Worm (Caenorhabditis elegans) whole organism, mixed stage, embryonic: ENCODE measurements around the gene ZK622.1.

ENCODE experiments used
- M03D4.4 ChIP-seq: sonication (generic microtip); optimal IDR thresholded peaks from 2 replicates; lab custom pipeline; 2017; ENCODE audit warnings: mild to moderate bottlenecking, missing genetic modification characterization, missing compliant biosample characterization
- bed-3 ChIP-seq: fragments of 200-800 bp; sonication (Bioruptor generic); optimal IDR thresholded peaks from 3 replicates; lab custom pipeline; 2018; ENCODE audit warnings: mild to moderate bottlenecking, missing genetic modification characterization, moderate library complexity, missing compliant biosample characterization
- blmp-1 ChIP-seq: fragments of 150-350 bp; optimal IDR thresholded peaks from 2 replicates; lab custom pipeline; 2014; ENCODE audit warnings: missing biosample characterization, missing genetic modification characterization
- ceh-39 ChIP-seq: fragments of 150-350 bp; optimal IDR thresholded peaks from 2 replicates; lab custom pipeline; 2014; ENCODE audit warnings: missing biosample characterization, missing genetic modification characterization
- ceh-43 ChIP-seq: fragments of 200-800 bp; sonication (Bioruptor generic); optimal IDR thresholded peaks from 2 replicates; lab custom pipeline; 2018; ENCODE audit warnings: mild to moderate bottlenecking, missing genetic modification characterization, moderate library complexity, missing compliant biosample characterization
- ceh-83 ChIP-seq: fragments of 200-800 bp; sonication (Bioruptor generic); optimal IDR thresholded peaks from 2 replicates; lab custom pipeline; 2018; ENCODE audit warnings: mild to moderate bottlenecking, missing genetic modification characterization, missing compliant biosample characterization
- ces-1 ChIP-seq: fragments of 150-350 bp; optimal IDR thresholded peaks from 2 replicates; lab custom pipeline; 2014; ENCODE audit warnings: missing biosample characterization, missing genetic modification reagents, missing genetic modification characterization
- cnd-1 ChIP-seq: fragments of 200-800 bp; sonication (Bioruptor generic); optimal IDR thresholded peaks from 2 replicates; lab custom pipeline; 2018; ENCODE audit warnings: mild to moderate bottlenecking, missing genetic modification characterization, missing compliant biosample characterization
- drap-1 ChIP-seq: fragments of 200-800 bp; sonication (Bioruptor generic); optimal IDR thresholded peaks from 3 replicates; lab custom pipeline; 2018; ENCODE audit warnings: mild to moderate bottlenecking, missing genetic modification characterization, missing compliant biosample characterization
- elt-1 ChIP-seq: sonication (generic microtip); optimal IDR thresholded peaks from 2 replicates; lab custom pipeline; 2017; ENCODE audit warnings: missing genetic modification characterization, mild to moderate bottlenecking, missing compliant biosample characterization, antibody characterized with exemption, moderate library complexity, borderline replicate concordance; ENCODE audit not compliant: insufficient read depth
- elt-3 ChIP-seq: fragments of 150-350 bp; optimal IDR thresholded peaks from 2 replicates; lab custom pipeline; 2014; ENCODE audit warnings: missing biosample characterization, missing genetic modification characterization
- flh-1 ChIP-seq: fragments of 200-800 bp; sonication (Bioruptor generic); optimal IDR thresholded peaks from 2 replicates; lab custom pipeline; 2018; ENCODE audit warnings: mild to moderate bottlenecking, missing genetic modification characterization, moderate library complexity, missing compliant biosample characterization
- ham-2 ChIP-seq: fragments of 200-800 bp; sonication (Bioruptor generic); optimal IDR thresholded peaks from 2 replicates; lab custom pipeline; 2018; ENCODE audit warnings: mild to moderate bottlenecking, missing genetic modification characterization, missing compliant biosample characterization
- hlh-1 ChIP-seq: fragments of 150-350 bp; optimal IDR thresholded peaks from 2 replicates; lab custom pipeline; 2014; ENCODE audit warnings: missing biosample characterization, missing genetic modification reagents, missing genetic modification characterization
- lin-13 ChIP-seq: fragments of 150-350 bp; optimal IDR thresholded peaks from 2 replicates; lab custom pipeline; 2014; ENCODE audit warnings: missing biosample characterization, missing genetic modification characterization
- lsy-2 ChIP-seq: fragments of 150-350 bp; optimal IDR thresholded peaks from 2 replicates; lab custom pipeline; 2014; ENCODE audit warnings: missing biosample characterization, missing genetic modification characterization
- mab-5 ChIP-seq: fragments of 150-350 bp; optimal IDR thresholded peaks from 2 replicates; lab custom pipeline; 2014; ENCODE audit warnings: missing biosample characterization, missing genetic modification characterization
- mep-1 ChIP-seq: fragments of 150-350 bp; optimal IDR thresholded peaks from 2 replicates; lab custom pipeline; 2017; ENCODE audit warnings: missing biosample characterization, missing genetic modification reagents, missing genetic modification characterization, inconsistent platforms
- nhr-12 ChIP-seq: fragments of 150-350 bp; optimal IDR thresholded peaks from 2 replicates; lab custom pipeline; 2014; ENCODE audit warnings: missing biosample characterization, missing genetic modification characterization
- nhr-2 ChIP-seq: fragments of 150-350 bp; optimal IDR thresholded peaks from 2 replicates; lab custom pipeline; 2014; ENCODE audit warnings: missing biosample characterization, missing genetic modification characterization
- nhr-237 ChIP-seq: fragments of 150-350 bp; optimal IDR thresholded peaks from 2 replicates; lab custom pipeline; 2014; ENCODE audit warnings: missing biosample characterization, missing genetic modification characterization
- nhr-28 ChIP-seq: fragments of 150-350 bp; optimal IDR thresholded peaks from 2 replicates; lab custom pipeline; 2014; ENCODE audit warnings: missing biosample characterization, missing genetic modification characterization
- nhr-76 ChIP-seq: sonication (generic microtip); optimal IDR thresholded peaks from 2 replicates; lab custom pipeline; 2017; ENCODE audit warnings: missing biosample characterization, missing genetic modification characterization
- pha-4 ChIP-seq: fragments of 150-350 bp; optimal IDR thresholded peaks from 2 replicates; lab custom pipeline; 2018; ENCODE audit warnings: missing biosample characterization, missing genetic modification reagents, missing genetic modification characterization
- sem-2 ChIP-seq: fragments of 200-800 bp; sonication (Bioruptor generic); optimal IDR thresholded peaks from 2 replicates; lab custom pipeline; 2018; ENCODE audit warnings: mild to moderate bottlenecking, missing genetic modification characterization, missing compliant biosample characterization
- snpc-4 ChIP-seq: fragments of 150-350 bp; optimal IDR thresholded peaks from 2 replicates; lab custom pipeline; 2014; ENCODE audit warnings: missing biosample characterization, missing genetic modification characterization
- sptf-1 ChIP-seq: sonication (generic microtip); optimal IDR thresholded peaks from 2 replicates; lab custom pipeline; 2017; ENCODE audit warnings: mild to moderate bottlenecking, missing genetic modification characterization, moderate library complexity, missing compliant biosample characterization
- tbx-8 ChIP-seq: fragments of 200-800 bp; sonication (Bioruptor generic); optimal IDR thresholded peaks from 2 replicates; lab custom pipeline; 2018; ENCODE audit warnings: mild to moderate bottlenecking, missing genetic modification characterization, moderate library complexity, missing compliant biosample characterization
- unc-120 ChIP-seq: sonication (generic microtip); optimal IDR thresholded peaks from 2 replicates; lab custom pipeline; 2017; ENCODE audit warnings: missing genetic modification characterization, missing compliant biosample characterization; ENCODE audit not compliant: poor library complexity, severe bottlenecking
- unc-39 ChIP-seq: fragments of 150-350 bp; optimal IDR thresholded peaks from 2 replicates; lab custom pipeline; 2014; ENCODE audit warnings: missing biosample characterization, missing genetic modification characterization
- unc-62 ChIP-seq: fragments of 150-350 bp; optimal IDR thresholded peaks from 2 replicates; lab custom pipeline; 2014; ENCODE audit warnings: missing biosample characterization, missing genetic modification reagents, missing genetic modification characterization
- zip-8 ChIP-seq: fragments of 150-350 bp; optimal IDR thresholded peaks from 2 replicates; lab custom pipeline; 2014; ENCODE audit warnings: missing biosample characterization, missing genetic modification characterization
- ztf-11 ChIP-seq: fragments of 150-350 bp; optimal IDR thresholded peaks from 2 replicates; lab custom pipeline; 2014; ENCODE audit warnings: missing biosample characterization, missing genetic modification characterization

The ZK622.1 gene

DNA sequence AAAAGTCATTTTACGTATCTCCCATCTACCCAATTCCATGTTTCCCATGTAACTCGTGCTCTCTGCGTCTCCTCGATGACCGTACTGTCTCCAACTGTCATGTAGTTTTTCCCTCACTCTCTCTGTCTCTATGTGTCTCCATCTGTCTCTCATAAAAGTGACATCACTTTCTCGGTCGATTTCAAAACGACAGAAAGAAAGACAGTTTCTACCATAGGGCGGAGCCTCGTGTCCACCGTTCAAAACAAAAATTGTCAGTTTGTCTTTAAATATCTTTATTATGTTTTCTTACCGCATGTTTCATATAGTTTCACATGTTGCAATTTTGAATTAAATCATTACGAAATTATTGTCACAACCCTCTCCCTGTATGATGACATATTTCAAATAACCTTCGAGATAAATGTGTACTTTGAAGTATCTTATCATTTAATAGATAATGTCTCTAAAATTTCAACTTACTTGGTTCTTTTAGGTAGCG, 36.6 kb downstream of the ZK622.1 start:
- no peak for TF ChIP-seq unc-39 (tag; lab: Kevin White, UChicago)
- TF ChIP-seq unc-62 (GFP tag; lab: Kevin White, UChicago) = peak; percentile 92
- no peak for TF ChIP-seq mab-5 (tag; lab: Kevin White, UChicago)
- TF ChIP-seq nhr-76 = no peak
- no peak for TF ChIP-seq ceh-43 (GFP tag; lab: Kevin White, UChicago)
- no peak for TF ChIP-seq blmp-1 (tag; lab: Kevin White, UChicago)
- no peak for TF ChIP-seq unc-120 (tag; lab: Kevin White, UChicago)
- TF ChIP-seq sptf-1 (tag; lab: Kevin White, UChicago) = no peak
- TF ChIP-seq zip-8 (tag; lab: Kevin White, UChicago) = no peak
- no peak for TF ChIP-seq nhr-28 (tag; lab: Kevin White, UChicago)
- peak; percentile 52 for TF ChIP-seq ces-1
- TF ChIP-seq nhr-12 (tag; lab: Kevin White, UChicago) = no peak
- TF ChIP-seq mep-1 (tag; lab: Kevin White, UChicago) = peak; percentile 6
- TF ChIP-seq pha-4 (tag; lab: Kevin White, UChicago) = peak; percentile 24
- TF ChIP-seq nhr-2 (tag; lab: Kevin White, UChicago) = peak; percentile 22
- no peak for TF ChIP-seq lsy-2 (tag; lab: Kevin White, UChicago)
- no peak for TF ChIP-seq drap-1 (GFP tag; lab: Kevin White, UChicago)
- no peak for TF ChIP-seq elt-1 (tag; lab: Kevin White, UChicago)
- no peak for TF ChIP-seq flh-1 (GFP tag; lab: Kevin White, UChicago)
- no peak for TF ChIP-seq cnd-1 (tag; lab: Kevin White, UChicago)
- no peak for TF ChIP-seq ham-2 (GFP tag; lab: Kevin White, UChicago)
- peak; percentile 68 for TF ChIP-seq nhr-237
- no peak for TF ChIP-seq elt-3 (tag; lab: Kevin White, UChicago)
- no peak for TF ChIP-seq snpc-4
- TF ChIP-seq ztf-11 (tag; lab: Kevin White, UChicago) = no peak
- no peak for TF ChIP-seq lin-13 (tag; lab: Kevin White, UChicago)
- TF ChIP-seq ceh-83 (GFP tag; lab: Kevin White, UChicago) = no peak
- TF ChIP-seq bed-3 (GFP tag; lab: Kevin White, UChicago) = no peak
- TF ChIP-seq ceh-39 (tag; lab: Kevin White, UChicago) = peak; percentile 22
- TF ChIP-seq tbx-8 (GFP tag; lab: Kevin White, UChicago) = no peak
- no peak for TF ChIP-seq M03D4.4 (tag; lab: Kevin White, UChicago)
- TF ChIP-seq sem-2 (GFP tag; lab: Kevin White, UChicago) = no peak
- TF ChIP-seq hlh-1 (tag; lab: Kevin White, UChicago) = no peak
- TF ChIP-seq, all 35 proteins: peak for 7

DNA sequence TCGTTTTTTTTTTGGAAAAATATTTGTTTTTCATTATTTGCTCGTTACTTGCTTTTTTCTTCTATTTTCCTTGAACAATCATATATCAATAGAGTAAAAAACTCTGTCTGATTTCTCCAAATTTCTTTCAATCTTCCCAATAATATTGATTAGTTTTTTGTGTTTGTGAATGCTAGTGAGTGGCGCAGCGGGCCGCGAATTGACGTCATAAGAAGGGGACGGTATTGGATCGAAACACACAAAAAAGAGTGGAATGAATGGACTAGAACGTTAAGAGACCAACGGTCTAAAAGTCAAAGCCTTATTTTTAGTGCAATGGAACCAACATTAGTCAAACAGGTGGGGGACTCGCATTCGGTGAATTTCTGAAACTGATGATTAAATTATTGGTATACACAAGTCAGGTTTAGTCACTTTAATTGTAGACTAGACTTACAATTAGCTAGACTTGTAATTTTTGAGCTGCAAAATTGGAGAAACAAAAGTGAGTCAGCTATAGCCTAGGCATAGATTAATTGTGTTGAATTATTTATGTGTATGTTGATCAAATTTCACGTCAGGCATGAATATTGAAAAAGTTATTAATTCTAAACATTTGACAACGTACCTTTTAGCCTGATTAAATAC, 38.2 kb downstream of the ZK622.1 start:
- TF ChIP-seq flh-1 (GFP tag; lab: Kevin White, UChicago) = no peak
- no peak for TF ChIP-seq zip-8 (tag; lab: Kevin White, UChicago)

DNA sequence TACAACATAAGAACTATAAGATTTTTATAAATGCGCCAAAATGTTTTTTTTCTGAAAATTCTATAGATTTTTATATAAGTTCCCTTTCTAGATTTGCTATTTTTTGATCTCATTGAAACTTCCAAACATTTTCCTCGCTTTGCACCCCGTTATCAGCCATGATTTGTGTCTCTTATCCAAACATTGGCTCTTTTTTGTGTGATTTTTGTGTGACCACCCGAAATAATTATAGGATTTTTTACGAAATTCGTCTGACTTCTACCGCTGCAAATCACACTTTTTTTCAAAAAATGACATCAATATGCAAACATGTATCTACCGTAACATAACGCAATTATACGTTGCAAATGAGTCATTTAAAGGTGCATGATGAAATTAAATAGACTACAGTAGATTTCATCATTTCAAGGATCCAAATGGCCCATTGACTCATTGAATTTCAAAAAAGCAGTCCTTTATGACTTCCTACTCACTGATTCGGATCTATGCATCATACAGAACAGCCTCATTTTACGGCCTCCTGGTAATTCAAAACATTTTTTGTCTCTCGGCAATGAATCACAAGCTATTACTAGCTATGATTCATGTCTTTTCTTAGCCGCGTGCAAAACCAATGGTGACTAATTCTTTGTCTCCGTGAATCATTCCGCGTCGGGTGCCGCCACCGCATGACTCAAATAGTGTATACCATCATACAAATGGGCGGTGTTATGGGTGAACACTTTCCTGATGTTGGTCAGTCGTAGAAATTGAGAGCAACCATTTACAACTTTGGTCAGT, 38.9 kb downstream of the ZK622.1 start:
- TF ChIP-seq nhr-2 (tag; lab: Kevin White, UChicago) = no peak
- TF ChIP-seq ztf-11 (tag; lab: Kevin White, UChicago) = no peak
- no peak for TF ChIP-seq drap-1 (GFP tag; lab: Kevin White, UChicago)
- no peak for TF ChIP-seq ham-2 (GFP tag; lab: Kevin White, UChicago)
- no peak for TF ChIP-seq tbx-8 (GFP tag; lab: Kevin White, UChicago)
- no peak for TF ChIP-seq M03D4.4 (tag; lab: Kevin White, UChicago)
- TF ChIP-seq ces-1 = no peak
- no peak for TF ChIP-seq flh-1 (GFP tag; lab: Kevin White, UChicago)
- no peak for TF ChIP-seq lsy-2 (tag; lab: Kevin White, UChicago)
